Fruit fly (Drosophila melanogaster) whole organism, embryonic: ENCODE data around the gene Gk2.

Experiments used
- B-H2 ChIP-seq: fragments of 200-800 bp; sonication (Bioruptor generic); optimal IDR thresholded peaks from 2 replicates; lab custom pipeline; 2018; ENCODE audit warnings: missing biosample characterization, mild to moderate bottlenecking, missing genetic modification characterization
- CG10274 ChIP-seq: fragments of 200-800 bp; sonication (Bioruptor generic); optimal IDR thresholded peaks from 3 replicates; lab custom pipeline; 2017; ENCODE audit warnings: missing biosample characterization, mild to moderate bottlenecking, missing genetic modification characterization
- CG11456 ChIP-seq: fragments of 200-800 bp; sonication (Bioruptor generic); IDR thresholded peaks from 3 replicates; pipeline ENCODE4 v1.3.6; 2022; ENCODE audit warnings: missing biosample characterization, missing genetic modification characterization
- CG11504 ChIP-seq: fragments of 200-800 bp; sonication (Bioruptor generic); optimal IDR thresholded peaks from 3 replicates; lab custom pipeline; 2019; ENCODE audit warnings: missing biosample characterization, mild to moderate bottlenecking, missing genetic modification characterization, moderate library complexity
- CG11723 ChIP-seq: fragments of 200-800 bp; sonication (Bioruptor generic); optimal IDR thresholded peaks from 2 replicates; lab custom pipeline; 2017; ENCODE audit warnings: missing biosample characterization, mild to moderate bottlenecking, missing genetic modification characterization
- CG12219 ChIP-seq: fragments of 200-800 bp; sonication (Bioruptor generic); optimal IDR thresholded peaks from 3 replicates; lab custom pipeline; 2018; ENCODE audit warnings: missing biosample characterization, mild to moderate bottlenecking, missing genetic modification characterization
- CG12299 ChIP-seq: fragments of 200-800 bp; sonication (Bioruptor generic); optimal IDR thresholded peaks from 2 replicates; lab custom pipeline; 2018; ENCODE audit warnings: missing biosample characterization, mild to moderate bottlenecking, missing genetic modification characterization
- CG13296 ChIP-seq: fragments of 200-800 bp; sonication (Bioruptor generic); optimal IDR thresholded peaks from 3 replicates; lab custom pipeline; 2018; ENCODE audit warnings: missing biosample characterization, mild to moderate bottlenecking, missing genetic modification characterization
- CG13424 ChIP-seq: fragments of 200-800 bp; sonication (Bioruptor generic); optimal IDR thresholded peaks from 2 replicates; lab custom pipeline; 2019; ENCODE audit warnings: missing biosample characterization, mild to moderate bottlenecking, missing genetic modification characterization, moderate library complexity
- CG14014 ChIP-seq: fragments of 200-800 bp; sonication (Bioruptor generic); IDR thresholded peaks from 2 replicates; pipeline ENCODE4 v1.3.6; 2022; ENCODE audit warnings: missing biosample characterization, missing genetic modification characterization
- CG15011 ChIP-seq: fragments of 200-800 bp; sonication (Bioruptor generic); optimal IDR thresholded peaks from 3 replicates; lab custom pipeline; 2018; ENCODE audit warnings: missing biosample characterization, mild to moderate bottlenecking, missing genetic modification characterization
- CG15514 ChIP-seq: fragments of 200-800 bp; sonication (Bioruptor generic); optimal IDR thresholded peaks from 3 replicates; lab custom pipeline; 2017; ENCODE audit warnings: missing biosample characterization, missing genetic modification characterization, mild to moderate bottlenecking, moderate library complexity, missing genetic modification reagents
- CG18599 ChIP-seq: fragments of 200-800 bp; sonication (Bioruptor generic); optimal IDR thresholded peaks from 3 replicates; lab custom pipeline; 2017; ENCODE audit warnings: missing biosample characterization, missing genetic modification characterization, mild to moderate bottlenecking, moderate library complexity, missing genetic modification reagents
- CG2678 ChIP-seq: fragments of 200-800 bp; sonication (Bioruptor generic); optimal IDR thresholded peaks from 3 replicates; lab custom pipeline; 2019; ENCODE audit warnings: missing biosample characterization, mild to moderate bottlenecking, missing genetic modification characterization, moderate library complexity
- CG3281 ChIP-seq: fragments of 200-800 bp; sonication (Bioruptor generic); optimal IDR thresholded peaks from 3 replicates; lab custom pipeline; 2017; ENCODE audit warnings: missing biosample characterization, mild to moderate bottlenecking, missing genetic modification characterization
- CG34376 ChIP-seq: fragments of 200-800 bp; sonication (Bioruptor generic); optimal IDR thresholded peaks from 2 replicates; lab custom pipeline; 2018; ENCODE audit warnings: missing biosample characterization, mild to moderate bottlenecking, missing genetic modification characterization
- CG5180 ChIP-seq: fragments of 200-800 bp; sonication (Bioruptor generic); optimal IDR thresholded peaks from 3 replicates; lab custom pipeline; 2017; ENCODE audit warnings: missing biosample characterization, missing genetic modification characterization, mild to moderate bottlenecking, moderate library complexity, missing genetic modification reagents
- CG5953 ChIP-seq: fragments of 200-800 bp; sonication (Bioruptor generic); IDR thresholded peaks from 2 replicates; pipeline ENCODE4 v1.3.6; 2022; ENCODE audit warnings: missing biosample characterization, missing genetic modification characterization
- CG6854 ChIP-seq: fragments of 200-800 bp; sonication (Bioruptor generic); optimal IDR thresholded peaks from 3 replicates; lab custom pipeline; 2017; ENCODE audit warnings: missing biosample characterization, mild to moderate bottlenecking, missing genetic modification characterization
- CG7271 ChIP-seq: fragments of 200-800 bp; sonication (Bioruptor generic); optimal IDR thresholded peaks from 2 replicates; lab custom pipeline; 2018; ENCODE audit warnings: missing biosample characterization, mild to moderate bottlenecking, missing genetic modification characterization, moderate library complexity
- CG7839 ChIP-seq: fragments of 200-800 bp; sonication (Bioruptor generic); optimal IDR thresholded peaks from 3 replicates; lab custom pipeline; 2018; ENCODE audit warnings: missing biosample characterization, mild to moderate bottlenecking, missing genetic modification characterization, moderate library complexity
- CG8924 ChIP-seq: fragments of 200-800 bp; optimal IDR thresholded peaks from 3 replicates; lab custom pipeline; 2019; ENCODE audit warnings: missing biosample characterization, mild to moderate bottlenecking, missing genetic modification characterization, moderate library complexity
- CG9797 ChIP-seq: fragments of 200-800 bp; sonication (Bioruptor generic); optimal IDR thresholded peaks from 3 replicates; lab custom pipeline; 2018; ENCODE audit warnings: missing biosample characterization, mild to moderate bottlenecking, missing genetic modification characterization
- CrebB ChIP-seq: fragments of 200-800 bp; sonication (Bioruptor generic); optimal IDR thresholded peaks from 3 replicates; lab custom pipeline; 2018; ENCODE audit warnings: missing biosample characterization, mild to moderate bottlenecking, missing genetic modification characterization
- Eip74EF ChIP-seq, 2 experiments: fragments of 200-800 bp in 1 of 2; fragments of >200 bp in 1 of 2; sonication (Bioruptor generic) in 1 of 2; optimal IDR thresholded peaks; 2 replicates each; lab custom pipeline; 2017 to 2019; ENCODE audit warnings: missing biosample characterization in 2 of 2, missing genetic modification characterization in 2 of 2, mild to moderate bottlenecking in 1 of 2, moderate library complexity in 1 of 2
- GATAe ChIP-seq: fragments of 200-800 bp; sonication (Bioruptor generic); conservative IDR thresholded peaks from 2 replicates; pipeline ENCODE4 v1.3.6; 2022; ENCODE audit warnings: missing biosample characterization, missing genetic modification characterization
- HLH3B ChIP-seq: fragments of 200-800 bp; sonication (Bioruptor generic); IDR thresholded peaks from 2 replicates; pipeline ENCODE4 v1.3.6; 2022; ENCODE audit warnings: missing biosample characterization, missing genetic modification characterization
- Hr51 ChIP-seq, 2 experiments: fragments of 200-800 bp; sonication (Bioruptor generic); optimal IDR thresholded peaks; 2 replicates in 1 of 2; 3 replicates in 1 of 2; lab custom pipeline; 2016 to 2018; ENCODE audit warnings: missing biosample characterization in 2 of 2, missing genetic modification characterization in 2 of 2, mild to moderate bottlenecking in 1 of 2, moderate library complexity in 1 of 2
- Meics ChIP-seq: fragments of 200-800 bp; sonication (Bioruptor generic); optimal IDR thresholded peaks from 2 replicates; lab custom pipeline; 2017; ENCODE audit warnings: missing biosample characterization, mild to moderate bottlenecking, missing genetic modification characterization
- Pdp1 ChIP-seq, 2 experiments: fragments of 200-800 bp; sonication (Bioruptor generic); optimal IDR thresholded peaks; 3 replicates each; lab custom pipeline; 2016; ENCODE audit warnings: missing biosample characterization in 2 of 2, missing genetic modification characterization in 2 of 2, mild to moderate bottlenecking in 1 of 2, moderate library complexity in 1 of 2
- caup ChIP-seq: fragments of 200-800 bp; sonication (Bioruptor generic); optimal IDR thresholded peaks from 3 replicates; lab custom pipeline; 2017; ENCODE audit warnings: missing biosample characterization, mild to moderate bottlenecking, missing genetic modification characterization, moderate library complexity; ENCODE audit not compliant: severe bottlenecking
- gem ChIP-seq: fragments of 200-800 bp; sonication (Bioruptor generic); optimal IDR thresholded peaks from 2 replicates; lab custom pipeline; 2019; ENCODE audit warnings: missing biosample characterization, mild to moderate bottlenecking, missing genetic modification characterization, moderate library complexity
- hkb ChIP-seq, 2 experiments: fragments of 200-800 bp in 1 of 2; fragments of >200 bp in 1 of 2; sonication (Bioruptor generic) in 1 of 2; IDR thresholded peaks in 1 of 2; optimal IDR thresholded peaks in 1 of 2; 2 replicates each; pipeline versions ENCODE4 v1.3.6 to Lab custom; 2017 to 2022; ENCODE audit warnings: missing biosample characterization in 1 of 2, missing genetic modification characterization in 1 of 2
- lab ChIP-seq: fragments of 200-800 bp; sonication (Bioruptor generic); optimal IDR thresholded peaks from 3 replicates; lab custom pipeline; 2017; ENCODE audit warnings: missing biosample characterization, missing genetic modification characterization, mild to moderate bottlenecking, moderate library complexity, missing genetic modification reagents
- mirr ChIP-seq: fragments of 200-800 bp; sonication (Bioruptor generic); optimal IDR thresholded peaks from 3 replicates; lab custom pipeline; 2018; ENCODE audit warnings: missing biosample characterization, mild to moderate bottlenecking, missing genetic modification characterization
- nau ChIP-seq: fragments of 200-800 bp; sonication (Bioruptor generic); optimal IDR thresholded peaks from 3 replicates; lab custom pipeline; 2017; ENCODE audit warnings: missing biosample characterization, mild to moderate bottlenecking, missing genetic modification characterization, missing genetic modification reagents
- nmo ChIP-seq: fragments of 200-800 bp; sonication (Bioruptor generic); optimal IDR thresholded peaks from 2 replicates; lab custom pipeline; 2018; ENCODE audit warnings: missing biosample characterization, mild to moderate bottlenecking, missing genetic modification characterization, moderate library complexity
- pros ChIP-seq: fragments of 200-800 bp; sonication (Bioruptor generic); optimal IDR thresholded peaks from 3 replicates; lab custom pipeline; 2019; ENCODE audit warnings: missing biosample characterization, mild to moderate bottlenecking, missing genetic modification characterization, moderate library complexity
- psq ChIP-seq: fragments of 200-800 bp; sonication (Bioruptor generic); optimal IDR thresholded peaks from 2 replicates; lab custom pipeline; 2017; ENCODE audit warnings: missing biosample characterization, missing genetic modification characterization
- sd ChIP-seq: fragments of 200-800 bp; sonication (Bioruptor generic); optimal IDR thresholded peaks from 3 replicates; lab custom pipeline; 2018; ENCODE audit warnings: missing biosample characterization, mild to moderate bottlenecking, missing genetic modification characterization, moderate library complexity
- sqz ChIP-seq: fragments of 200-800 bp; sonication (Bioruptor generic); optimal IDR thresholded peaks from 3 replicates; lab custom pipeline; 2018; ENCODE audit warnings: missing biosample characterization, mild to moderate bottlenecking, missing genetic modification characterization
- ttk ChIP-seq: fragments of 200-800 bp; sonication (Bioruptor generic); IDR thresholded peaks from 2 replicates; pipeline ENCODE4 v2.1.2; 2022; ENCODE audit warnings: missing biosample characterization, missing genetic modification characterization

Gene Gk2

dm6 chr3L:1737898-1738322 lies 297 bp upstream of the Gk2 start, which contains the start of gene PIG-Wb (continued):
- TF ChIP-seq sqz (GFP tag; lab: Kevin White, UChicago), result no peak
- TF ChIP-seq CG13296 (GFP tag; lab: Kevin White, UChicago), result peak; percentile 54
- peak; percentile 1 for TF ChIP-seq CG5180 (GFP tag; lab: Kevin White, UChicago)
- TF ChIP-seq nmo, result no peak
- TF ChIP-seq sd (tag; lab: Kevin White, UChicago), result peak; percentile 98
- peak; percentile 1 for TF ChIP-seq CG7839
- TF ChIP-seq gem, result peak; percentile 20
- 0 out of 3 replicates have a peak, but pooled peaks have one; percentile 15 for TF ChIP-seq CG11456 (GFP tag; lab: Robert Waterston, UW)
- TF ChIP-seq mirr, result peak; percentile 90
- peak; percentile 57 for TF ChIP-seq CG2678 (tag; lab: Kevin White, UChicago)
- no peak for TF ChIP-seq pros (GFP tag; lab: Kevin White, UChicago)
- TF ChIP-seq CG10274 (GFP tag; lab: Kevin White, UChicago), result no peak
- TF ChIP-seq CG34376 (GFP tag; lab: Kevin White, UChicago), result peak; percentile 91
- TF ChIP-seq lab (GFP tag; lab: Kevin White, UChicago), result peak; percentile 95
- TF ChIP-seq CG18599 (GFP tag; lab: Kevin White, UChicago), result peak; percentile 77
- TF ChIP-seq GATAe, result peak; percentile 76; the same call in 1 of the 2 replicates
- TF ChIP-seq ttk (GFP tag; lab: Robert Waterston, UW), result no peak
- TF ChIP-seq CG12299 (tag; lab: Kevin White, UChicago), result peak; percentile 18
- TF ChIP-seq CG5953 (GFP tag; lab: Robert Waterston, UW), result 0 out of 2 replicates have a peak, but pooled peaks have one; percentile 7
- TF ChIP-seq Pdp1 (GFP tag; optimal IDR thresholded peaks at IDR 0.05; lab: Kevin White, UChicago), result peak in 1 of 2 experiments; percentile 15
- TF ChIP-seq nau (GFP tag; lab: Kevin White, UChicago), result peak; percentile 22
- peak; percentile 22 for TF ChIP-seq CG15011
- TF ChIP-seq Meics (GFP tag; lab: Kevin White, UChicago), result peak; percentile 48
- TF ChIP-seq CG12219 (GFP tag; lab: Kevin White, UChicago), result peak; percentile 14
- no peak for TF ChIP-seq CG9797 (GFP tag; lab: Kevin White, UChicago)
- TF ChIP-seq CG8924, result peak; percentile 7
- no peak for TF ChIP-seq HLH3B
- peak; percentile 55 for TF ChIP-seq CG6854 (GFP tag; lab: Kevin White, UChicago)
- TF ChIP-seq CG11723 (GFP tag; lab: Kevin White, UChicago), result no peak
- TF ChIP-seq CG11504 (tag; lab: Kevin White, UChicago), result peak; percentile 18
- TF ChIP-seq hkb (optimal IDR thresholded peaks at IDR 0.05; lab: Kevin White, UChicago), result no peak
- 0 out of 2 replicates have a peak, but pooled peaks have one; percentile 35 for TF ChIP-seq hkb (GFP tag; IDR thresholded peaks at IDR 0.05; lab: Robert Waterston, UW)
- no peak for TF ChIP-seq psq (GFP tag; lab: Kevin White, UChicago)
- no peak for TF ChIP-seq CrebB (tag; lab: Kevin White, UChicago)
- TF ChIP-seq CG14014 (GFP tag; lab: Robert Waterston, UW), result 0 out of 2 replicates have a peak, but pooled peaks have one; percentile 32
- no peak for TF ChIP-seq CG15514 (GFP tag; lab: Kevin White, UChicago)
- peak; percentile 35 for TF ChIP-seq caup (GFP tag; lab: Kevin White, UChicago)
- TF ChIP-seq CG3281 (GFP tag; lab: Kevin White, UChicago), result peak; percentile 33
- no peak for TF ChIP-seq B-H2
- peak; percentile 34 for TF ChIP-seq CG13424 (tag; lab: Kevin White, UChicago)
- TF ChIP-seq Hr51 (GFP tag; optimal IDR thresholded peaks at IDR 0.05; lab: Kevin White, UChicago), result peak in 1 of 2 experiments; percentile 26
- TF ChIP-seq CG7271, result no peak
- no peak for TF ChIP-seq Eip74EF (GFP tag; optimal IDR thresholded peaks at IDR 0.05; lab: Kevin White, UChicago)
